Worm (Caenorhabditis elegans): ENCODE measurements around the gene dld-1.

ce11 chrIV:14466837-14467236, 2.5 kb downstream of the dld-1 start:
- TF ChIP-seq F13C5.2 (tag; optimal IDR thresholded peaks at IDR 0.05) = no peak
- TF ChIP-seq ceh-36 (tag; optimal IDR thresholded peaks at IDR 0.05) = no peak
- no peak for TF ChIP-seq sea-1 (GFP tag; conservative IDR thresholded peaks at IDR 0.05)
- TF ChIP-seq ama-1 (optimal IDR thresholded peaks at IDR 0.05) = no peak
- no peak for TF ChIP-seq tbx-37 (GFP tag; conservative IDR thresholded peaks at IDR 0.05)
- TF ChIP-seq tra-4 (tag; optimal IDR thresholded peaks at IDR 0.05) = no peak
- no peak for TF ChIP-seq pes-1 (GFP tag; IDR thresholded peaks at IDR 0.05)

Data from whole organism, early embryonic.